Worm (Caenorhabditis elegans): ENCODE data around the gene ugt-56.

- TF ChIP-seq W03F9.2 (tag; optimal IDR thresholded peaks at IDR 0.05) (no peak), dao-5 (tag; optimal IDR thresholded peaks at IDR 0.05) (no peak)
Observed at ce11 chrV:12301985-12302591, 43.3 kb downstream of the ugt-56 start, which contains the start of the genes frm-7 and F55C5.17.
